Fruit fly (Drosophila melanogaster) whole organism, embryonic: Measurements from ENCODE around the gene Cka.
A peak's percentile ranks its signal among the peaks of the same experiment; 100 is the strongest.

Experiments used
- Antp ChIP-seq: fragments of 200-800 bp; sonication (Bioruptor generic); optimal IDR thresholded peaks from 3 replicates; lab custom pipeline; 2016; ENCODE audit warnings: missing biosample characterization, missing genetic modification characterization
- Bgb ChIP-seq: fragments of 200-800 bp; sonication (Bioruptor generic); IDR thresholded peaks from 2 replicates; pipeline ENCODE4 v1.3.6; 2022; ENCODE audit warnings: missing biosample characterization, missing genetic modification characterization; ENCODE audit not compliant: partially characterized antibody
- Blimp-1 ChIP-seq: fragments of 200-800 bp; sonication (Bioruptor generic); optimal IDR thresholded peaks from 3 replicates; lab custom pipeline; 2018; ENCODE audit warnings: missing biosample characterization, missing genetic modification characterization, mild to moderate bottlenecking, moderate library complexity, missing genetic modification reagents
- CG10654 ChIP-seq: fragments of 200-800 bp; sonication (Bioruptor generic); optimal IDR thresholded peaks from 2 replicates; lab custom pipeline; 2016; ENCODE audit warnings: missing biosample characterization, missing genetic modification characterization
- CG11247 ChIP-seq: fragments of 200-800 bp; sonication (Bioruptor generic); IDR thresholded peaks from 2 replicates; pipeline ENCODE4 v1.3.6; 2022; ENCODE audit warnings: missing biosample characterization, missing genetic modification characterization
- CG11456 ChIP-seq: fragments of 200-800 bp; sonication (Bioruptor generic); IDR thresholded peaks from 3 replicates; pipeline ENCODE4 v1.3.6; 2022; ENCODE audit warnings: missing biosample characterization, missing genetic modification characterization
- CG13287 ChIP-seq: fragments of 200-800 bp; sonication (Bioruptor generic); IDR thresholded peaks from 2 replicates; pipeline ENCODE4 v1.3.6; 2022; ENCODE audit warnings: missing biosample characterization, missing genetic modification characterization; ENCODE audit not compliant: partially characterized antibody
- CG14441 ChIP-seq: fragments of 200-800 bp; sonication (Bioruptor generic); IDR thresholded peaks from 2 replicates; pipeline ENCODE4 v1.3.6; 2022; ENCODE audit warnings: missing biosample characterization, missing genetic modification characterization
- CG14710 ChIP-seq: fragments of 200-800 bp; sonication (Bioruptor generic); optimal IDR thresholded peaks from 3 replicates; lab custom pipeline; 2019; ENCODE audit warnings: missing biosample characterization, mild to moderate bottlenecking, missing genetic modification characterization, moderate library complexity
- CG1603 ChIP-seq: fragments of 200-800 bp; sonication (Bioruptor generic); optimal IDR thresholded peaks from 2 replicates; lab custom pipeline; 2019; ENCODE audit warnings: missing biosample characterization, mild to moderate bottlenecking, missing genetic modification characterization, moderate library complexity
- CG16813 ChIP-seq: fragments of 200-800 bp; sonication (Bioruptor generic); IDR thresholded peaks from 3 replicates; pipeline ENCODE4 v1.3.6; 2022; ENCODE audit warnings: missing biosample characterization, missing genetic modification characterization; ENCODE audit not compliant: partially characterized antibody
- CG17328 ChIP-seq: fragments of 200-800 bp; sonication (Bioruptor generic); IDR thresholded peaks from 2 replicates; pipeline ENCODE4 v1.3.6; 2022; ENCODE audit warnings: missing biosample characterization, missing genetic modification characterization
- CG17385 ChIP-seq: fragments of 200-800 bp; sonication (Bioruptor generic); optimal IDR thresholded peaks from 3 replicates; lab custom pipeline; 2018; ENCODE audit warnings: missing biosample characterization, mild to moderate bottlenecking, missing genetic modification characterization
- CG2889 ChIP-seq: fragments of 200-800 bp; sonication (Bioruptor generic); IDR thresholded peaks from 3 replicates; pipeline ENCODE4 v1.3.6; 2022; ENCODE audit warnings: missing biosample characterization, missing genetic modification characterization
- CG30020 ChIP-seq: fragments of 200-800 bp; optimal IDR thresholded peaks from 2 replicates; lab custom pipeline; 2019; ENCODE audit warnings: missing biosample characterization, mild to moderate bottlenecking, missing genetic modification characterization, moderate library complexity
- CG31224 ChIP-seq: fragments of 200-800 bp; sonication (Bioruptor generic); IDR thresholded peaks from 2 replicates; pipeline ENCODE4 v1.3.6; 2022; ENCODE audit warnings: missing biosample characterization, missing genetic modification characterization
- CG31441 ChIP-seq: fragments of 200-800 bp; sonication (Bioruptor generic); IDR thresholded peaks from 2 replicates; pipeline ENCODE4 v1.3.6; 2022; ENCODE audit warnings: missing biosample characterization, missing genetic modification characterization
- CG32772 ChIP-seq: fragments of 200-800 bp; sonication (Bioruptor generic); IDR thresholded peaks from 2 replicates; pipeline ENCODE4 v1.3.6; 2022; ENCODE audit warnings: missing biosample characterization, missing genetic modification characterization
- CG3995 ChIP-seq: fragments of 200-800 bp; sonication (Bioruptor generic); optimal IDR thresholded peaks from 3 replicates; lab custom pipeline; 2016; ENCODE audit warnings: missing biosample characterization, missing genetic modification characterization
- CG6683 ChIP-seq: fragments of 200-800 bp; sonication (Bioruptor generic); optimal IDR thresholded peaks from 2 replicates; lab custom pipeline; 2017; ENCODE audit warnings: missing biosample characterization, mild to moderate bottlenecking, missing genetic modification characterization, missing genetic modification reagents
- CG6689 ChIP-seq: fragments of 200-800 bp; sonication (Bioruptor generic); IDR thresholded peaks from 2 replicates; pipeline ENCODE4 v1.3.6; 2022; ENCODE audit warnings: missing biosample characterization, missing genetic modification characterization
- CG8281 ChIP-seq: fragments of 200-800 bp; sonication (Bioruptor generic); optimal IDR thresholded peaks from 2 replicates; lab custom pipeline; 2018; ENCODE audit warnings: missing biosample characterization, mild to moderate bottlenecking, missing genetic modification characterization, moderate library complexity
- CG9817 ChIP-seq: fragments of 200-800 bp; sonication (Bioruptor generic); optimal IDR thresholded peaks from 2 replicates; lab custom pipeline; 2018; ENCODE audit warnings: missing biosample characterization, mild to moderate bottlenecking, missing genetic modification characterization, moderate library complexity
- Dip2 ChIP-seq: fragments of 200-800 bp; sonication (Bioruptor generic); IDR thresholded peaks from 2 replicates; pipeline ENCODE4 v1.3.6; 2022; ENCODE audit warnings: missing biosample characterization, missing genetic modification characterization
- ERR ChIP-seq: fragments of 200-800 bp; sonication (Bioruptor generic); optimal IDR thresholded peaks from 2 replicates; lab custom pipeline; 2016; ENCODE audit warnings: missing biosample characterization, missing genetic modification characterization
- Lhr ChIP-seq: fragments of 200-800 bp; sonication (Bioruptor generic); optimal IDR thresholded peaks from 3 replicates; lab custom pipeline; 2017; ENCODE audit warnings: mild to moderate bottlenecking, missing biosample characterization, missing genetic modification reagents, missing genetic modification characterization
- Sin3A ChIP-seq: fragments of >200 bp; optimal IDR thresholded peaks from 2 replicates; lab custom pipeline; 2018
- croc ChIP-seq: fragments of 200-800 bp; sonication (Bioruptor generic); conservative IDR thresholded peaks from 3 replicates; pipeline ENCODE4 v1.3.6; 2022; ENCODE audit warnings: missing biosample characterization, missing genetic modification characterization
- dm ChIP-seq: fragments of 200-800 bp; sonication (Bioruptor generic); optimal IDR thresholded peaks from 3 replicates; lab custom pipeline; 2016; ENCODE audit warnings: missing biosample characterization, missing genetic modification characterization
- ems ChIP-seq: fragments of 200-800 bp; sonication (Bioruptor generic); optimal IDR thresholded peaks from 3 replicates; lab custom pipeline; 2016; ENCODE audit warnings: missing biosample characterization, missing genetic modification characterization
- esg ChIP-seq: fragments of 200-800 bp; sonication (Bioruptor generic); conservative IDR thresholded peaks from 2 replicates; pipeline ENCODE4 v1.3.6; 2022; ENCODE audit warnings: missing biosample characterization, missing genetic modification characterization
- klu ChIP-seq: fragments of 200-800 bp; sonication (Bioruptor generic); IDR thresholded peaks from 2 replicates; pipeline ENCODE4 v1.3.6; 2022; ENCODE audit warnings: missing biosample characterization, missing genetic modification characterization
- lbe ChIP-seq: fragments of 200-800 bp; sonication (Bioruptor generic); optimal IDR thresholded peaks from 2 replicates; lab custom pipeline; 2016; ENCODE audit warnings: missing biosample characterization, mild to moderate bottlenecking, missing genetic modification characterization
- mirr ChIP-seq: fragments of 200-800 bp; sonication (Bioruptor generic); optimal IDR thresholded peaks from 3 replicates; lab custom pipeline; 2018; ENCODE audit warnings: missing biosample characterization, mild to moderate bottlenecking, missing genetic modification characterization
- nmo ChIP-seq: fragments of 200-800 bp; sonication (Bioruptor generic); optimal IDR thresholded peaks from 2 replicates; lab custom pipeline; 2018; ENCODE audit warnings: missing biosample characterization, mild to moderate bottlenecking, missing genetic modification characterization, moderate library complexity
- org-1 ChIP-seq: fragments of 200-800 bp; sonication (Bioruptor generic); optimal IDR thresholded peaks from 2 replicates; lab custom pipeline; 2017; ENCODE audit warnings: missing biosample characterization, missing genetic modification characterization
- peb ChIP-seq: fragments of 200-800 bp; sonication (Bioruptor generic); IDR thresholded peaks from 2 replicates; pipeline ENCODE4 v1.3.6; 2022; ENCODE audit warnings: missing biosample characterization, missing genetic modification characterization
- prd ChIP-seq, 3 experiments: fragments of >200 bp in 2 of 3; fragments of 200-800 bp in 1 of 3; sonication (Bioruptor generic) in 1 of 3; optimal IDR thresholded peaks in 2 of 3; IDR thresholded peaks in 1 of 3; 2 replicates in 2 of 3; 3 replicates in 1 of 3; pipeline versions ENCODE4 v1.3.6 to Lab custom; 2017 to 2022; ENCODE audit warnings: missing biosample characterization in 1 of 3, missing genetic modification characterization in 1 of 3
- pum ChIP-seq: fragments of 200-800 bp; sonication (Bioruptor generic); optimal IDR thresholded peaks from 2 replicates; lab custom pipeline; 2016; ENCODE audit warnings: missing biosample characterization, missing genetic modification characterization
- run ChIP-seq: fragments of 200-800 bp; sonication (Bioruptor generic); optimal IDR thresholded peaks from 3 replicates; lab custom pipeline; 2018; ENCODE audit warnings: missing biosample characterization, mild to moderate bottlenecking, missing genetic modification characterization
- sc ChIP-seq, 3 experiments: fragments of >200 bp in 2 of 3; fragments of 200-800 bp in 1 of 3; sonication (Bioruptor generic) in 1 of 3; optimal IDR thresholded peaks; 2 replicates in 2 of 3; 3 replicates in 1 of 3; lab custom pipeline; 2017; ENCODE audit warnings: mild to moderate bottlenecking in 1 of 3, missing biosample characterization in 1 of 3, missing genetic modification characterization in 1 of 3, missing genetic modification reagents in 1 of 3
- sna ChIP-seq: fragments of 200-800 bp; sonication (Bioruptor generic); IDR thresholded peaks from 2 replicates; pipeline ENCODE4 v1.3.6; 2022; ENCODE audit warnings: missing biosample characterization, missing genetic modification characterization; ENCODE audit not compliant: partially characterized antibody
- stwl ChIP-seq: fragments of 200-800 bp; sonication (Bioruptor generic); optimal IDR thresholded peaks from 3 replicates; lab custom pipeline; 2018; ENCODE audit warnings: missing biosample characterization, mild to moderate bottlenecking, missing genetic modification characterization, moderate library complexity
- tup ChIP-seq: fragments of 200-800 bp; sonication (Bioruptor generic); optimal IDR thresholded peaks from 2 replicates; lab custom pipeline; 2016; ENCODE audit warnings: missing biosample characterization, mild to moderate bottlenecking, missing genetic modification characterization, moderate library complexity
- wdn ChIP-seq: fragments of 200-800 bp; sonication (Bioruptor generic); IDR thresholded peaks from 2 replicates; pipeline ENCODE4 v1.3.6; 2022; ENCODE audit warnings: missing biosample characterization, missing genetic modification characterization
- wor ChIP-seq: fragments of 200-800 bp; sonication (Bioruptor generic); IDR thresholded peaks from 2 replicates; pipeline ENCODE4 v1.3.6; 2022; ENCODE audit warnings: missing biosample characterization, missing genetic modification characterization
- zfh1 ChIP-seq: fragments of 200-800 bp; sonication (Bioruptor generic); IDR thresholded peaks from 3 replicates; pipeline ENCODE4 v1.3.6; 2022; ENCODE audit warnings: missing biosample characterization, missing genetic modification characterization

The Cka gene

dm6 chr2L:8001694-8002627, 28.6 kb upstream of the Cka start (continued):
- TF ChIP-seq Sin3A (lab: Kevin White, UChicago), result no peak
- peak; percentile 71 for TF ChIP-seq ERR (GFP tag; lab: Kevin White, UChicago)
- TF ChIP-seq peb (GFP tag; lab: Robert Waterston, UW), result peak; percentile 66
- TF ChIP-seq CG9817 (tag; lab: Kevin White, UChicago), result peak; percentile 79
- TF ChIP-seq org-1, result peak; percentile 88
- no peak for TF ChIP-seq Bgb (GFP tag; lab: Robert Waterston, UW)
- TF ChIP-seq CG14710 (tag; lab: Kevin White, UChicago), result peak; percentile 87
- peak; percentile 66 for TF ChIP-seq CG32772 (GFP tag; lab: Robert Waterston, UW)
- peak; percentile 52 for TF ChIP-seq Lhr (GFP tag; lab: Kevin White, UChicago)
- peak; percentile 27; the same call in 1 of the 2 replicates for TF ChIP-seq Dip2
- TF ChIP-seq mirr, result peak; percentile 71
- peak; percentile 79 for TF ChIP-seq CG14441 (GFP tag; lab: Robert Waterston, UW)
- TF ChIP-seq wor (GFP tag; lab: Robert Waterston, UW), result peak; percentile 65
- TF ChIP-seq CG8281 (tag; lab: Kevin White, UChicago), result peak; percentile 74
- peak; percentile 30 for TF ChIP-seq CG3995 (GFP tag; lab: Kevin White, UChicago)
- peak; percentile 71 for TF ChIP-seq pum
- TF ChIP-seq croc, result peak; percentile 73
- peak; percentile 90 for TF ChIP-seq ems (GFP tag; lab: Kevin White, UChicago)
- TF ChIP-seq stwl (tag; lab: Kevin White, UChicago), result no peak
- TF ChIP-seq sc (optimal IDR thresholded peaks at IDR 0.05; lab: Kevin White, UChicago), result no peak
- TF ChIP-seq sc (GFP tag; optimal IDR thresholded peaks at IDR 0.05; lab: Kevin White, UChicago), result peak; percentile 81
- no peak for TF ChIP-seq CG13287 (GFP tag; lab: Robert Waterston, UW)
- TF ChIP-seq CG17385 (GFP tag; lab: Kevin White, UChicago), result peak; percentile 87
- TF ChIP-seq dm, result peak; percentile 65
- TF ChIP-seq CG16813 (GFP tag; lab: Robert Waterston, UW), result no peak
- peak; percentile 76 for TF ChIP-seq zfh1
- peak; percentile 69 for TF ChIP-seq CG6683 (GFP tag; lab: Kevin White, UChicago)
- peak; percentile 86 for TF ChIP-seq esg (GFP tag; lab: Robert Waterston, UW)
- peak; percentile 80 for TF ChIP-seq run (tag; lab: Kevin White, UChicago)
- TF ChIP-seq CG11456 (GFP tag; lab: Robert Waterston, UW), result peak; percentile 77
- peak; percentile 78 for TF ChIP-seq Antp (GFP tag; lab: Kevin White, UChicago)
- peak; percentile 63; the same call in 1 of the 2 replicates for TF ChIP-seq CG11247 (GFP tag; lab: Robert Waterston, UW)
- peak; percentile 79 for TF ChIP-seq klu (GFP tag; lab: Robert Waterston, UW)
- TF ChIP-seq wdn, result peak; percentile 79
- peak; percentile 94 for TF ChIP-seq nmo
- peak; percentile 62 for TF ChIP-seq CG31224 (GFP tag; lab: Robert Waterston, UW)
- no peak for TF ChIP-seq prd (optimal IDR thresholded peaks at IDR 0.05; lab: Kevin White, UChicago)
- TF ChIP-seq prd (GFP tag; IDR thresholded peaks at IDR 0.05; lab: Robert Waterston, UW), result peak; percentile 85
- peak; percentile 73 for TF ChIP-seq CG10654 (GFP tag; lab: Kevin White, UChicago)
- TF ChIP-seq tup (GFP tag; lab: Kevin White, UChicago), result peak; percentile 10
- TF ChIP-seq CG1603 (tag; lab: Kevin White, UChicago), result peak; percentile 65
- TF ChIP-seq CG2889 (GFP tag; lab: Robert Waterston, UW), result peak; percentile 66; the same call in 2 of the 3 replicates
- TF ChIP-seq CG17328 (GFP tag; lab: Robert Waterston, UW), result peak; percentile 71
- peak; percentile 91 for TF ChIP-seq CG31441 (GFP tag; lab: Robert Waterston, UW)
- TF ChIP-seq CG30020 (tag; lab: Kevin White, UChicago), result peak; percentile 58
- TF ChIP-seq sna (GFP tag; lab: Robert Waterston, UW), result no peak
- peak; percentile 31 for TF ChIP-seq lbe (GFP tag; lab: Kevin White, UChicago)
- TF ChIP-seq Blimp-1, result peak; percentile 76
- TF ChIP-seq CG6689 (GFP tag; lab: Robert Waterston, UW), result peak; percentile 85
